Fruit fly (Drosophila melanogaster) whole organism, embryonic: ENCODE measurements around the gene Tep4.

ENCODE experiments used
- Abd-B ChIP-seq: fragments of 200-800 bp; sonication (Bioruptor generic); optimal IDR thresholded peaks from 2 replicates; lab custom pipeline; 2018; ENCODE audit warnings: missing biosample characterization, mild to moderate bottlenecking, missing genetic modification characterization, moderate library complexity
- Ada2b ChIP-seq: fragments of 200-800 bp; sonication (Bioruptor generic); IDR thresholded peaks from 2 replicates; pipeline ENCODE4 v1.3.6; 2022; ENCODE audit warnings: missing biosample characterization, missing genetic modification characterization
- Atf-2 ChIP-seq: fragments of 200-800 bp; sonication (Bioruptor generic); optimal IDR thresholded peaks from 2 replicates; lab custom pipeline; 2016; ENCODE audit warnings: missing biosample characterization, missing genetic modification characterization
- C15 ChIP-seq: fragments of 200-800 bp; sonication (Bioruptor generic); IDR thresholded peaks from 3 replicates; pipeline ENCODE4 v1.3.6; 2022; ENCODE audit warnings: missing biosample characterization, missing genetic modification characterization
- CG12071 ChIP-seq: fragments of 200-800 bp; sonication (Bioruptor generic); optimal IDR thresholded peaks from 3 replicates; lab custom pipeline; 2018; ENCODE audit warnings: missing biosample characterization, mild to moderate bottlenecking, missing genetic modification characterization
- CG12942 ChIP-seq: fragments of 200-800 bp; sonication (Bioruptor generic); optimal IDR thresholded peaks from 3 replicates; lab custom pipeline; 2016; ENCODE audit warnings: missing biosample characterization, missing genetic modification characterization
- CG16815 ChIP-seq: fragments of 200-800 bp; sonication (Bioruptor generic); optimal IDR thresholded peaks from 3 replicates; lab custom pipeline; 2017; ENCODE audit warnings: missing biosample characterization, mild to moderate bottlenecking, missing genetic modification characterization
- CG17612 ChIP-seq: fragments of 200-800 bp; sonication (Bioruptor generic); IDR thresholded peaks from 2 replicates; pipeline ENCODE4 v1.3.6; 2022; ENCODE audit warnings: missing biosample characterization, missing genetic modification characterization
- CG3407 ChIP-seq: fragments of 200-800 bp; sonication (Bioruptor generic); optimal IDR thresholded peaks from 2 replicates; lab custom pipeline; 2018; ENCODE audit warnings: missing biosample characterization, mild to moderate bottlenecking, missing genetic modification characterization
- CG3726 ChIP-seq: fragments of 200-800 bp; sonication (Bioruptor generic); IDR thresholded peaks from 3 replicates; pipeline ENCODE4, ENCODE4 v1.3.6; 2022; ENCODE audit warnings: missing biosample characterization, missing genetic modification characterization
- CG4282 ChIP-seq: fragments of 200-800 bp; sonication (Bioruptor generic); optimal IDR thresholded peaks from 2 replicates; lab custom pipeline; 2016; ENCODE audit warnings: missing biosample characterization, missing genetic modification characterization
- CG5180 ChIP-seq: fragments of 200-800 bp; sonication (Bioruptor generic); optimal IDR thresholded peaks from 3 replicates; lab custom pipeline; 2017; ENCODE audit warnings: missing biosample characterization, missing genetic modification characterization, mild to moderate bottlenecking, moderate library complexity, missing genetic modification reagents
- CG5953 ChIP-seq: fragments of 200-800 bp; sonication (Bioruptor generic); IDR thresholded peaks from 2 replicates; pipeline ENCODE4 v1.3.6; 2022; ENCODE audit warnings: missing biosample characterization, missing genetic modification characterization
- CG6272 ChIP-seq: fragments of 200-800 bp; sonication (Bioruptor generic); IDR thresholded peaks from 2 replicates; pipeline ENCODE4 v1.3.6; 2022; ENCODE audit warnings: missing biosample characterization, missing genetic modification characterization
- CG6689 ChIP-seq: fragments of 200-800 bp; sonication (Bioruptor generic); IDR thresholded peaks from 2 replicates; pipeline ENCODE4 v1.3.6; 2022; ENCODE audit warnings: missing biosample characterization, missing genetic modification characterization
- CG7271 ChIP-seq: fragments of 200-800 bp; sonication (Bioruptor generic); optimal IDR thresholded peaks from 2 replicates; lab custom pipeline; 2018; ENCODE audit warnings: missing biosample characterization, mild to moderate bottlenecking, missing genetic modification characterization, moderate library complexity
- CG8765 ChIP-seq: fragments of 200-800 bp; sonication (Bioruptor generic); IDR thresholded peaks from 2 replicates; pipeline ENCODE4 v1.3.6; 2022; ENCODE audit warnings: missing biosample characterization, missing genetic modification characterization
- CG9876 ChIP-seq: fragments of 200-800 bp; sonication (Bioruptor generic); optimal IDR thresholded peaks from 2 replicates; lab custom pipeline; 2016; ENCODE audit warnings: missing biosample characterization, missing genetic modification characterization
- Dip2 ChIP-seq: fragments of 200-800 bp; sonication (Bioruptor generic); IDR thresholded peaks from 2 replicates; pipeline ENCODE4 v1.3.6; 2022; ENCODE audit warnings: missing biosample characterization, missing genetic modification characterization
- Doc2 ChIP-seq: fragments of 200-800 bp; sonication (Bioruptor generic); IDR thresholded peaks from 2 replicates; pipeline ENCODE4 v1.3.6; 2022; ENCODE audit warnings: missing biosample characterization, missing genetic modification characterization
- Gsc ChIP-seq: fragments of 200-800 bp; sonication (Bioruptor generic); IDR thresholded peaks from 2 replicates; pipeline ENCODE4 v1.3.6; 2022; ENCODE audit warnings: missing biosample characterization, missing genetic modification characterization
- Gug ChIP-seq: fragments of 200-800 bp; sonication (Bioruptor generic); IDR thresholded peaks from 4 replicates; pipeline ENCODE4 v1.3.6; 2022; ENCODE audit warnings: missing biosample characterization, missing genetic modification characterization
- Hmr ChIP-seq: fragments of 200-800 bp; sonication (Bioruptor generic); optimal IDR thresholded peaks from 3 replicates; lab custom pipeline; 2017; ENCODE audit warnings: mild to moderate bottlenecking, missing biosample characterization, missing genetic modification reagents, missing genetic modification characterization
- Kr ChIP-seq: fragments of 200-800 bp; sonication (Bioruptor generic); optimal IDR thresholded peaks from 2 replicates; lab custom pipeline; 2017; ENCODE audit warnings: missing biosample characterization, mild to moderate bottlenecking, missing genetic modification characterization
- Mes4 ChIP-seq: fragments of 200-800 bp; sonication (Bioruptor generic); optimal IDR thresholded peaks from 2 replicates; lab custom pipeline; 2016; ENCODE audit warnings: missing biosample characterization, missing genetic modification characterization
- Myb ChIP-seq: fragments of 200-800 bp; sonication (Bioruptor generic); optimal IDR thresholded peaks from 2 replicates; lab custom pipeline; 2016; ENCODE audit warnings: missing biosample characterization, missing genetic modification characterization
- Optix ChIP-seq: fragments of 200-800 bp; sonication (Bioruptor generic); IDR thresholded peaks from 3 replicates; pipeline ENCODE4 v1.3.6; 2022; ENCODE audit warnings: missing biosample characterization, missing genetic modification characterization
- ash1 ChIP-seq: fragments of 200-800 bp; sonication (Bioruptor generic); optimal IDR thresholded peaks from 2 replicates; lab custom pipeline; 2018; ENCODE audit warnings: missing biosample characterization, mild to moderate bottlenecking, missing genetic modification characterization
- cwo ChIP-seq: fragments of 200-800 bp; sonication (Bioruptor generic); optimal IDR thresholded peaks from 3 replicates; lab custom pipeline; 2017; ENCODE audit warnings: missing biosample characterization, missing genetic modification characterization, mild to moderate bottlenecking, moderate library complexity, missing genetic modification reagents
- disco-r ChIP-seq: fragments of 200-800 bp; sonication (Bioruptor generic); optimal IDR thresholded peaks from 2 replicates; lab custom pipeline; 2016; ENCODE audit warnings: missing biosample characterization, missing genetic modification characterization
- dpn ChIP-seq, 2 experiments: fragments of 200-800 bp; sonication (Bioruptor generic); optimal IDR thresholded peaks; 3 replicates each; lab custom pipeline; 2016; ENCODE audit warnings: missing biosample characterization in 2 of 2, missing genetic modification characterization in 2 of 2
- fd3F ChIP-seq: fragments of 200-800 bp; sonication (Bioruptor generic); optimal IDR thresholded peaks from 2 replicates; lab custom pipeline; 2018; ENCODE audit warnings: missing biosample characterization, mild to moderate bottlenecking, missing genetic modification characterization, moderate library complexity
- fd96Cb ChIP-seq: fragments of 200-800 bp; sonication (Bioruptor generic); optimal IDR thresholded peaks from 2 replicates; lab custom pipeline; 2018; ENCODE audit warnings: missing biosample characterization, mild to moderate bottlenecking, missing genetic modification characterization, moderate library complexity
- gsb-n ChIP-seq: fragments of 200-800 bp; sonication (Bioruptor generic); optimal IDR thresholded peaks from 3 replicates; lab custom pipeline; 2018; ENCODE audit warnings: missing biosample characterization, mild to moderate bottlenecking, missing genetic modification characterization
- gt ChIP-seq: fragments of 200-800 bp; sonication (Bioruptor generic); IDR thresholded peaks from 2 replicates; pipeline ENCODE4 v1.3.6; 2022; ENCODE audit warnings: missing biosample characterization, missing genetic modification characterization
- kay ChIP-seq: fragments of 200-800 bp; sonication (Bioruptor generic); optimal IDR thresholded peaks from 2 replicates; lab custom pipeline; 2016; ENCODE audit warnings: missing biosample characterization, missing genetic modification characterization
- nerfin-1 ChIP-seq: fragments of 200-800 bp; sonication (Bioruptor generic); optimal IDR thresholded peaks from 3 replicates; lab custom pipeline; 2019; ENCODE audit warnings: missing biosample characterization, mild to moderate bottlenecking, missing genetic modification characterization, moderate library complexity
- nmo ChIP-seq: fragments of 200-800 bp; sonication (Bioruptor generic); optimal IDR thresholded peaks from 2 replicates; lab custom pipeline; 2018; ENCODE audit warnings: missing biosample characterization, mild to moderate bottlenecking, missing genetic modification characterization, moderate library complexity
- oc ChIP-seq: fragments of 200-800 bp; sonication (Bioruptor generic); optimal IDR thresholded peaks from 2 replicates; lab custom pipeline; 2018; ENCODE audit warnings: missing biosample characterization, mild to moderate bottlenecking, missing genetic modification characterization, moderate library complexity
- salm ChIP-seq: fragments of 200-800 bp; sonication (Bioruptor generic); optimal IDR thresholded peaks from 2 replicates; lab custom pipeline; 2018; ENCODE audit warnings: missing biosample characterization, mild to moderate bottlenecking, missing genetic modification characterization
- sc ChIP-seq, 3 experiments: fragments of >200 bp in 2 of 3; fragments of 200-800 bp in 1 of 3; sonication (Bioruptor generic) in 1 of 3; optimal IDR thresholded peaks; 2 replicates in 2 of 3; 3 replicates in 1 of 3; lab custom pipeline; 2017; ENCODE audit warnings: mild to moderate bottlenecking in 1 of 3, missing biosample characterization in 1 of 3, missing genetic modification characterization in 1 of 3, missing genetic modification reagents in 1 of 3
- slou ChIP-seq: fragments of 200-800 bp; sonication (Bioruptor generic); optimal IDR thresholded peaks from 3 replicates; lab custom pipeline; 2016; ENCODE audit warnings: missing biosample characterization, missing genetic modification characterization
- tio ChIP-seq: fragments of 200-800 bp; sonication (Bioruptor generic); optimal IDR thresholded peaks from 2 replicates; lab custom pipeline; 2017; ENCODE audit warnings: missing biosample characterization, missing genetic modification characterization, inconsistent platforms
- tll ChIP-seq, 2 experiments: fragments of 200-800 bp in 1 of 2; fragments of >200 bp in 1 of 2; sonication (Bioruptor generic) in 1 of 2; optimal IDR thresholded peaks; 2 replicates each; lab custom pipeline; 2017 to 2019; ENCODE audit warnings: missing biosample characterization in 2 of 2, missing genetic modification characterization in 2 of 2, mild to moderate bottlenecking in 1 of 2, moderate library complexity in 1 of 2
- vvl ChIP-seq: fragments of 200-800 bp; sonication (Bioruptor generic); IDR thresholded peaks from 2 replicates; pipeline ENCODE4 v1.3.6; 2022; ENCODE audit warnings: missing biosample characterization, missing genetic modification characterization
- wor ChIP-seq: fragments of 200-800 bp; sonication (Bioruptor generic); IDR thresholded peaks from 2 replicates; pipeline ENCODE4 v1.3.6; 2022; ENCODE audit warnings: missing biosample characterization, missing genetic modification characterization
- zf30C ChIP-seq: fragments of 200-800 bp; sonication (Bioruptor generic); optimal IDR thresholded peaks from 3 replicates; lab custom pipeline; 2018; ENCODE audit warnings: missing biosample characterization, mild to moderate bottlenecking, missing genetic modification characterization
- zfh2 ChIP-seq: fragments of 200-800 bp; sonication (Bioruptor generic); optimal IDR thresholded peaks from 2 replicates; lab custom pipeline; 2016; ENCODE audit warnings: missing biosample characterization, missing genetic modification characterization

Gene Tep4

dm6 chr2L:19586436-19587333, 38.4 kb downstream of the Tep4 start, which contains the start of gene Lar (continued):
- TF ChIP-seq Hmr (GFP tag; lab: Kevin White, UChicago) (peak; percentile 48), zf30C (GFP tag; lab: Kevin White, UChicago) (no peak), wor (GFP tag; lab: Robert Waterston, UW) (no peak), CG7271 (peak; percentile 47), zfh2 (GFP tag; lab: Kevin White, UChicago) (peak; percentile 68), Doc2 (GFP tag; lab: Robert Waterston, UW) (no peak), sc (optimal IDR thresholded peaks at IDR 0.05; lab: Kevin White, UChicago) (no peak), sc (GFP tag; optimal IDR thresholded peaks at IDR 0.05; lab: Kevin White, UChicago) (no peak), CG12942 (GFP tag; lab: Kevin White, UChicago) (peak; percentile 5), CG8765 (GFP tag; lab: Robert Waterston, UW) (no peak), Ada2b (GFP tag; lab: Robert Waterston, UW) (0 out of 2 replicates have a peak, but pooled peaks have one; percentile 24), CG5953 (GFP tag; lab: Robert Waterston, UW) (0 out of 2 replicates have a peak, but pooled peaks have one; percentile 3), Abd-B (GFP tag; lab: Kevin White, UChicago) (no peak), fd3F (peak; percentile 50), Gug (GFP tag; lab: Robert Waterston, UW) (peak; percentile 47; the same call in 2 of the 4 replicates), slou (GFP tag; lab: Kevin White, UChicago) (peak; percentile 36), Mes4 (peak; percentile 39), tll (GFP tag; optimal IDR thresholded peaks at IDR 0.05; lab: Kevin White, UChicago) (peak in 1 of 2 experiments; percentile 31), ash1 (no peak), Optix (GFP tag; lab: Robert Waterston, UW) (peak; percentile 37; the same call in 1 of the 3 replicates), CG6272 (GFP tag; lab: Robert Waterston, UW) (peak; percentile 11; the same call in 1 of the 2 replicates), Dip2 (GFP tag; lab: Robert Waterston, UW) (no peak), CG5180 (GFP tag; lab: Kevin White, UChicago) (no peak), CG12071 (GFP tag; lab: Kevin White, UChicago) (no peak), gt (GFP tag; lab: Robert Waterston, UW) (no peak), CG17612 (GFP tag; lab: Robert Waterston, UW) (no peak), kay (peak; percentile 39), oc (no peak), Myb (GFP tag; lab: Kevin White, UChicago) (peak; percentile 77), CG9876 (peak; percentile 10), dpn (GFP tag; optimal IDR thresholded peaks at IDR 0.05; lab: Kevin White, UChicago) (peak; percentile 60 to 79), nerfin-1 (tag; lab: Kevin White, UChicago) (peak; percentile 96), vvl (GFP tag; lab: Robert Waterston, UW) (peak; percentile 75), CG6689 (GFP tag; lab: Robert Waterston, UW) (peak; percentile 39; the same call in 1 of the 2 replicates), Kr (GFP tag; lab: Kevin White, UChicago) (no peak), C15 (no peak), nmo (GFP tag; lab: Kevin White, UChicago) (peak; percentile 70), cwo (no peak), CG4282 (peak; percentile 50), CG16815 (no peak), Atf-2 (peak; percentile 21), Gsc (GFP tag; lab: Robert Waterston, UW) (no peak), gsb-n (tag; lab: Kevin White, UChicago) (no peak), CG3726 (GFP tag; lab: Robert Waterston, UW) (no peak), salm (tag; lab: Kevin White, UChicago) (no peak), tio (GFP tag; lab: Kevin White, UChicago) (no peak), disco-r (GFP tag; lab: Kevin White, UChicago) (no peak), fd96Cb (tag; lab: Kevin White, UChicago) (peak; percentile 15), CG3407 (GFP tag; lab: Kevin White, UChicago) (no peak)
